Fruit fly (Drosophila melanogaster) whole organism, embryonic: ENCODE results near the gene CG5509.

Experiments
- CG11247 ChIP-seq: fragments of 200-800 bp; sonication (Bioruptor generic); IDR thresholded peaks from 2 replicates; pipeline ENCODE4 v1.3.6; 2022; ENCODE audit warnings: missing biosample characterization, missing genetic modification characterization
- CG11398 ChIP-seq: fragments of 200-800 bp; sonication (Bioruptor generic); optimal IDR thresholded peaks from 2 replicates; lab custom pipeline; 2016; ENCODE audit warnings: missing biosample characterization, missing genetic modification characterization
- CG11456 ChIP-seq: fragments of 200-800 bp; sonication (Bioruptor generic); IDR thresholded peaks from 3 replicates; pipeline ENCODE4 v1.3.6; 2022; ENCODE audit warnings: missing biosample characterization, missing genetic modification characterization
- CG11695 ChIP-seq: fragments of 200-800 bp; sonication (Bioruptor generic); IDR thresholded peaks from 3 replicates; pipeline ENCODE4 v1.3.6; 2022; ENCODE audit warnings: missing biosample characterization, missing genetic modification characterization
- CG12744 ChIP-seq: fragments of 200-800 bp; sonication (Bioruptor generic); optimal IDR thresholded peaks from 2 replicates; lab custom pipeline; 2016; ENCODE audit warnings: missing biosample characterization, missing genetic modification characterization
- CG14441 ChIP-seq: fragments of 200-800 bp; sonication (Bioruptor generic); IDR thresholded peaks from 2 replicates; pipeline ENCODE4 v1.3.6; 2022; ENCODE audit warnings: missing biosample characterization, missing genetic modification characterization
- CG14667 ChIP-seq: fragments of 200-800 bp; sonication (Bioruptor generic); IDR thresholded peaks from 2 replicates; pipeline ENCODE4 v1.3.6; 2022; ENCODE audit warnings: missing biosample characterization, missing genetic modification characterization
- CG1603 ChIP-seq: fragments of 200-800 bp; sonication (Bioruptor generic); optimal IDR thresholded peaks from 2 replicates; lab custom pipeline; 2019; ENCODE audit warnings: missing biosample characterization, mild to moderate bottlenecking, missing genetic modification characterization, moderate library complexity
- CG2889 ChIP-seq: fragments of 200-800 bp; sonication (Bioruptor generic); IDR thresholded peaks from 3 replicates; pipeline ENCODE4 v1.3.6; 2022; ENCODE audit warnings: missing biosample characterization, missing genetic modification characterization
- CG3407 ChIP-seq: fragments of 200-800 bp; sonication (Bioruptor generic); optimal IDR thresholded peaks from 2 replicates; lab custom pipeline; 2018; ENCODE audit warnings: missing biosample characterization, mild to moderate bottlenecking, missing genetic modification characterization
- CG34376 ChIP-seq: fragments of 200-800 bp; sonication (Bioruptor generic); optimal IDR thresholded peaks from 2 replicates; lab custom pipeline; 2018; ENCODE audit warnings: missing biosample characterization, mild to moderate bottlenecking, missing genetic modification characterization
- CG3995 ChIP-seq: fragments of 200-800 bp; sonication (Bioruptor generic); optimal IDR thresholded peaks from 3 replicates; lab custom pipeline; 2016; ENCODE audit warnings: missing biosample characterization, missing genetic modification characterization
- CG6272 ChIP-seq: fragments of 200-800 bp; sonication (Bioruptor generic); IDR thresholded peaks from 2 replicates; pipeline ENCODE4 v1.3.6; 2022; ENCODE audit warnings: missing biosample characterization, missing genetic modification characterization
- CG6683 ChIP-seq: fragments of 200-800 bp; sonication (Bioruptor generic); optimal IDR thresholded peaks from 2 replicates; lab custom pipeline; 2017; ENCODE audit warnings: missing biosample characterization, mild to moderate bottlenecking, missing genetic modification characterization, missing genetic modification reagents
- Eip74EF ChIP-seq, 2 experiments: fragments of 200-800 bp in 1 of 2; fragments of >200 bp in 1 of 2; sonication (Bioruptor generic) in 1 of 2; optimal IDR thresholded peaks; 2 replicates each; lab custom pipeline; 2017 to 2019; ENCODE audit warnings: missing biosample characterization in 2 of 2, missing genetic modification characterization in 2 of 2, mild to moderate bottlenecking in 1 of 2, moderate library complexity in 1 of 2
- Ets65A ChIP-seq: fragments of 200-800 bp; sonication (Bioruptor generic); peaks from one replicate; lab custom pipeline; 2016; ENCODE audit warnings: missing biosample characterization, missing genetic modification characterization
- Fer1 ChIP-seq: fragments of 200-800 bp; sonication (Bioruptor generic); optimal IDR thresholded peaks from 2 replicates; lab custom pipeline; 2017; ENCODE audit warnings: missing biosample characterization, mild to moderate bottlenecking, missing genetic modification characterization
- Gsc ChIP-seq: fragments of 200-800 bp; sonication (Bioruptor generic); IDR thresholded peaks from 2 replicates; pipeline ENCODE4 v1.3.6; 2022; ENCODE audit warnings: missing biosample characterization, missing genetic modification characterization
- HLH3B ChIP-seq: fragments of 200-800 bp; sonication (Bioruptor generic); IDR thresholded peaks from 2 replicates; pipeline ENCODE4 v1.3.6; 2022; ENCODE audit warnings: missing biosample characterization, missing genetic modification characterization
- HLH4C ChIP-seq: fragments of 200-800 bp; sonication (Bioruptor generic); IDR thresholded peaks from 3 replicates; pipeline ENCODE4 v1.3.6; 2022; ENCODE audit warnings: missing biosample characterization, missing genetic modification characterization; ENCODE audit not compliant: partially characterized antibody
- HLH54F ChIP-seq: fragments of 200-800 bp; sonication (Bioruptor generic); optimal IDR thresholded peaks from 3 replicates; lab custom pipeline; 2016; ENCODE audit warnings: missing biosample characterization, missing genetic modification characterization
- Hey ChIP-seq: fragments of 200-800 bp; sonication (Bioruptor generic); optimal IDR thresholded peaks from 3 replicates; lab custom pipeline; 2018; ENCODE audit warnings: missing biosample characterization, mild to moderate bottlenecking, missing genetic modification characterization
- Max ChIP-seq: fragments of 200-800 bp; sonication (Bioruptor generic); optimal IDR thresholded peaks from 2 replicates; lab custom pipeline; 2016; ENCODE audit warnings: missing biosample characterization, mild to moderate bottlenecking, missing genetic modification characterization
- Neu2 ChIP-seq: fragments of 200-800 bp; sonication (Bioruptor generic); optimal IDR thresholded peaks from 3 replicates; lab custom pipeline; 2016; ENCODE audit warnings: missing biosample characterization, missing genetic modification characterization, borderline replicate concordance
- Optix ChIP-seq: fragments of 200-800 bp; sonication (Bioruptor generic); IDR thresholded peaks from 3 replicates; pipeline ENCODE4 v1.3.6; 2022; ENCODE audit warnings: missing biosample characterization, missing genetic modification characterization
- Ptx1 ChIP-seq: fragments of 200-800 bp; sonication (Bioruptor generic); IDR thresholded peaks from 2 replicates; pipeline ENCODE4 v1.3.6; 2022; ENCODE audit warnings: missing biosample characterization, missing genetic modification characterization
- Tbp ChIP-seq: fragments of >200 bp; optimal IDR thresholded peaks from 2 replicates; lab custom pipeline; 2018; ENCODE audit warnings: missing biosample characterization, missing genetic modification characterization
- Usf ChIP-seq: fragments of 200-800 bp; sonication (Bioruptor generic); optimal IDR thresholded peaks from 2 replicates; lab custom pipeline; 2017; ENCODE audit warnings: missing genotype, missing biosample characterization, missing genetic modification characterization
- YL-1 ChIP-seq: fragments of 200-800 bp; sonication (Bioruptor generic); optimal IDR thresholded peaks from 3 replicates; lab custom pipeline; 2017; ENCODE audit warnings: missing biosample characterization, mild to moderate bottlenecking, missing genetic modification characterization
- bbx ChIP-seq: fragments of 200-800 bp; sonication (Bioruptor generic); IDR thresholded peaks from 2 replicates; pipeline ENCODE4 v1.3.6; 2022; ENCODE audit warnings: missing biosample characterization, missing genetic modification characterization; ENCODE audit not compliant: partially characterized antibody
- cg ChIP-seq: fragments of 200-800 bp; sonication (Bioruptor generic); optimal IDR thresholded peaks from 3 replicates; lab custom pipeline; 2019; ENCODE audit warnings: missing biosample characterization, mild to moderate bottlenecking, missing genetic modification characterization, moderate library complexity
- ci ChIP-seq: fragments of 200-800 bp; sonication (Bioruptor generic); IDR thresholded peaks from 3 replicates; pipeline ENCODE4 v1.3.6; 2022; ENCODE audit warnings: missing biosample characterization, missing genetic modification characterization
- corto ChIP-seq: fragments of 200-800 bp; sonication (Bioruptor generic); optimal IDR thresholded peaks from 2 replicates; lab custom pipeline; 2016; ENCODE audit warnings: missing biosample characterization, mild to moderate bottlenecking, missing genetic modification characterization, moderate library complexity
- exex ChIP-seq: fragments of 200-800 bp; sonication (Bioruptor generic); optimal IDR thresholded peaks from 4 replicates; lab custom pipeline; 2018; ENCODE audit warnings: missing biosample characterization, mild to moderate bottlenecking, missing genetic modification characterization, moderate library complexity
- fd102C ChIP-seq: fragments of 200-800 bp; sonication (Bioruptor generic); optimal IDR thresholded peaks from 2 replicates; lab custom pipeline; 2018; ENCODE audit warnings: missing biosample characterization, mild to moderate bottlenecking, missing genetic modification characterization, moderate library complexity
- gfzf ChIP-seq: fragments of 200-800 bp; sonication (Bioruptor generic); optimal IDR thresholded peaks from 2 replicates; lab custom pipeline; 2016; ENCODE audit warnings: missing biosample characterization, mild to moderate bottlenecking, missing genetic modification characterization, moderate library complexity
- gsb-n ChIP-seq: fragments of 200-800 bp; sonication (Bioruptor generic); optimal IDR thresholded peaks from 3 replicates; lab custom pipeline; 2018; ENCODE audit warnings: missing biosample characterization, mild to moderate bottlenecking, missing genetic modification characterization
- inv ChIP-seq: fragments of 200-800 bp; sonication (Bioruptor generic); IDR thresholded peaks from 2 replicates; pipeline ENCODE4 v1.3.6; 2022; ENCODE audit warnings: missing biosample characterization, missing genetic modification characterization; ENCODE audit not compliant: partially characterized antibody
- jing ChIP-seq: fragments of 200-800 bp; sonication (Bioruptor generic); optimal IDR thresholded peaks from 2 replicates; lab custom pipeline; 2018; ENCODE audit warnings: missing biosample characterization, mild to moderate bottlenecking, missing genetic modification characterization
- phol ChIP-seq: fragments of 200-800 bp; sonication (Bioruptor generic); optimal IDR thresholded peaks from 3 replicates; lab custom pipeline; 2018; ENCODE audit warnings: missing biosample characterization, mild to moderate bottlenecking, missing genetic modification characterization, moderate library complexity
- ro ChIP-seq: fragments of 200-800 bp; sonication (Bioruptor generic); IDR thresholded peaks from 2 replicates; pipeline ENCODE4 v1.3.6; 2022; ENCODE audit warnings: missing biosample characterization, missing genetic modification characterization
- sc ChIP-seq, 3 experiments: fragments of >200 bp in 2 of 3; fragments of 200-800 bp in 1 of 3; sonication (Bioruptor generic) in 1 of 3; optimal IDR thresholded peaks; 2 replicates in 2 of 3; 3 replicates in 1 of 3; lab custom pipeline; 2017; ENCODE audit warnings: mild to moderate bottlenecking in 1 of 3, missing biosample characterization in 1 of 3, missing genetic modification characterization in 1 of 3, missing genetic modification reagents in 1 of 3
- schlank ChIP-seq: fragments of 200-800 bp; sonication (Bioruptor generic); optimal IDR thresholded peaks from 2 replicates; lab custom pipeline; 2018; ENCODE audit warnings: missing biosample characterization, mild to moderate bottlenecking, missing genetic modification characterization
- sens ChIP-seq: fragments of 200-800 bp; sonication (Bioruptor generic); peaks from one replicate; lab custom pipeline; 2016; ENCODE audit warnings: missing biosample characterization, missing genetic modification characterization
- tna ChIP-seq: fragments of 200-800 bp; sonication (Bioruptor generic); IDR thresholded peaks from 2 replicates; pipeline ENCODE4 v1.3.6; 2022; ENCODE audit warnings: missing biosample characterization, missing genetic modification characterization; ENCODE audit not compliant: partially characterized antibody
- trem ChIP-seq: fragments of 200-800 bp; optimal IDR thresholded peaks from 3 replicates; lab custom pipeline; 2019; ENCODE audit warnings: missing biosample characterization, mild to moderate bottlenecking, missing genetic modification characterization, moderate library complexity
- zfh2 ChIP-seq: fragments of 200-800 bp; sonication (Bioruptor generic); optimal IDR thresholded peaks from 2 replicates; lab custom pipeline; 2016; ENCODE audit warnings: missing biosample characterization, missing genetic modification characterization

The CG5509 gene

dm6 chr3R:12413274-12413958, 38.8 kb upstream of the CG5509 start, which contains the start of the genes Dip-C and pps (continued):
- TF ChIP-seq HLH4C (peak; percentile 68; the same call in 2 of the 3 replicates), Hey (tag; lab: Kevin White, UChicago) (no peak), Ets65A (GFP tag; lab: Kevin White, UChicago) (peak; percentile 22)

- TF ChIP-seq CG6272 (GFP tag; lab: Robert Waterston, UW) (no peak), CG11398 (GFP tag; lab: Kevin White, UChicago) (peak; percentile 2), schlank (no peak), gsb-n (tag; lab: Kevin White, UChicago) (no peak), CG12744 (GFP tag; lab: Kevin White, UChicago) (peak; percentile 32), ci (GFP tag; lab: Robert Waterston, UW) (0 out of 3 replicates have a peak, but pooled peaks have one; percentile 29), CG2889 (no peak), Optix (GFP tag; lab: Robert Waterston, UW) (no peak), phol (tag; lab: Kevin White, UChicago) (peak; percentile 93), Max (GFP tag; lab: Kevin White, UChicago) (peak; percentile 23), CG14441 (GFP tag; lab: Robert Waterston, UW) (no peak), CG3995 (GFP tag; lab: Kevin White, UChicago) (no peak), Ptx1 (GFP tag; lab: Robert Waterston, UW) (no peak), sens (GFP tag; lab: Kevin White, UChicago) (no peak), CG1603 (tag; lab: Kevin White, UChicago) (no peak), CG34376 (peak; percentile 40), bbx (GFP tag; lab: Robert Waterston, UW) (no peak), Usf (GFP tag; lab: Kevin White, UChicago) (no peak), jing (GFP tag; lab: Kevin White, UChicago) (no peak), sc (optimal IDR thresholded peaks at IDR 0.05; lab: Kevin White, UChicago) (no peak), sc (GFP tag; optimal IDR thresholded peaks at IDR 0.05; lab: Kevin White, UChicago) (no peak), Fer1 (GFP tag; lab: Kevin White, UChicago) (peak; percentile 10), gfzf (GFP tag; lab: Kevin White, UChicago) (peak; percentile 92), Gsc (GFP tag; lab: Robert Waterston, UW) (no peak), HLH3B (GFP tag; lab: Robert Waterston, UW) (no peak), Neu2 (GFP tag; lab: Kevin White, UChicago) (no peak), fd102C (GFP tag; lab: Kevin White, UChicago) (no peak), exex (tag; lab: Kevin White, UChicago) (no peak), CG11695 (GFP tag; lab: Robert Waterston, UW) (no peak), CG11247 (GFP tag; lab: Robert Waterston, UW) (no peak), HLH54F (no peak), CG11456 (GFP tag; lab: Robert Waterston, UW) (peak; percentile 38; the same call in 1 of the 3 replicates), CG6683 (GFP tag; lab: Kevin White, UChicago) (no peak), ro (GFP tag; lab: Robert Waterston, UW) (no peak), CG14667 (GFP tag; lab: Robert Waterston, UW) (no peak), corto (no peak), CG3407 (no peak), cg (GFP tag; lab: Kevin White, UChicago) (no peak), trem (tag; lab: Kevin White, UChicago) (peak; percentile 25), YL-1 (GFP tag; lab: Kevin White, UChicago) (peak; percentile 59), tna (no peak), inv (GFP tag; lab: Robert Waterston, UW) (no peak), Eip74EF (GFP tag; optimal IDR thresholded peaks at IDR 0.05; lab: Kevin White, UChicago) (no peak), zfh2 (GFP tag; lab: Kevin White, UChicago) (no peak), Tbp (no peak)
Observed at dm6 chr3R:12422379-12422975, 29.8 kb upstream of the CG5509 start, which contains the start of the genes Scgbeta and CG17202. Gene Scgbeta, minus strand, starts transcription at chr3R:12422429. Gene CG17202, plus strand, starts transcription at chr3R:12422768.
